Worm (Caenorhabditis elegans): ENCODE data around the gene hot-2.

hot-2 gene

DNA sequence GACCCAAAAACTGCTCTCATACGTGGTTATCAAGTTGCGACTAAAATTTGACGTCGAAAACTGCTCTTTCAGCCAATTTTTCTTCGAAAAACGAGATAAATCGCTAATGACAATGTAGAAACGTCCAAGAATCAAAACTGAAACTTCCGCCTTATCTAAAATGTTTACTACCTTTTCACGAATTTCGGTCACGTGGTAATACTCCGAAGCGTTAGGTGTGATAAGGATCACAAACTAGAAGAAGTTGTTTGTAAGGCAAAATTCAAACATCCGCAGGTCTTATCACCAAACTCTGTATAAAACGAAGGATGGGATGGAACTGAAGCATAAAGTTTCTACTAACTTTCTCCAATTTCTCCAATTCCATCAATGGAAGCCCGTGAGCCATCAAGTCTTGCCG lies 55.9 kb downstream of the hot-2 start, which contains the start of gene sqst-3:
Gene sqst-3 (plus strand): TSS at position 370 of the 400 bp plus-strand sequence.
- peak; percentile 20 for TF ChIP-seq jun-1 (tag; optimal IDR thresholded peaks at IDR 0.05)
- no peak for TF ChIP-seq rnt-1 (tag; optimal IDR thresholded peaks at IDR 0.05)
- peak; percentile 89 for TF ChIP-seq elt-2 (tag; optimal IDR thresholded peaks at IDR 0.05)

DNA sequence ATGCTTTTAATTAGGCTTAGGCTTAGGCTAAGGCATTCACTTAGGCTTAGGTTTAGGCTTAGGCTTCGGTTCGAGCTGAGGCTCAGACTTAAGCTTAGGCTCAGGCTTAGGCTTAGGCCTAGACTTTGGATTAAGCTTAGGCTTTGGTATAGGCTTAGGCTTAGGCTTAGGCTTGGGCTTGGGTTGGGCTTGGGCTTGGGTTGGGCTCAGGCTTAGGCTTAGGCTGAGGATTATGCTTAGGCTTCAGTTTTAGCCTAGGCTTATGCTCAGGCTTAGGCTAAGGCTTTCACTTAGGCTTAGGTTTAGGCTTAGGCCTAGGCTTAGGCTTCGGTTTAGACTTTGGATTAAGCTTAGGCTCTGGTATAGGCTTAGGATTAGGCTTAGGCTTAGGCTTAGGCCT lies 56.6 kb downstream of the hot-2 start:
- TF ChIP-seq unc-62 (GFP tag; optimal IDR thresholded peaks at IDR 0.05) (no peak), nhr-20 (tag; optimal IDR thresholded peaks at IDR 0.05) (no peak)

DNA sequence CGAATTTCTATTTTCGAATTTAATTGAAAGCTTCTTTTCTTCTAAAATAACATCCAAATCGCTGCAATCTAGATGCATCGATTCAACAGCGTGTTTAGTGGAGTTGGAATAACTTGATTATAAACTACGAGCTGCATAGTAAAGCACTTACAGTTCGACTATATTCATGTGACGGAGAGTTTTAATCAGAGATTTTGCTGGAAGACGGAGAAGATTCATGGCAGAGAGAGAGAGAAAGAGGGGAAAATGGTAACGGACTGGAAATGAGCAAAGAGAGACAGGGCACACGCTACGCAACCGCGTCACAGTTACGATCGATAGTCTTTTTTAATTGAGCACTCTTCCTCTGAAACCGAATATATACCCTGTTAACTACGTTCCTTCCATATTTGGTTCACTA lies 58.9 kb downstream of the hot-2 start, which contains the start of gene fbxb-116:
Gene fbxb-116 (plus strand): TSS at position 301 of the 400 bp plus-strand sequence.
- no peak for TF ChIP-seq zip-4 (GFP tag; optimal IDR thresholded peaks at IDR 0.05)
- TF ChIP-seq aly-2 (tag; optimal IDR thresholded peaks at IDR 0.05) = no peak
- TF ChIP-seq ceh-8 (GFP tag; optimal IDR thresholded peaks at IDR 0.05) = no peak
- no peak for TF ChIP-seq dpl-1 (GFP tag; optimal IDR thresholded peaks at IDR 0.05)
- no peak for TF ChIP-seq unc-86 (tag; optimal IDR thresholded peaks at IDR 0.05)

DNA sequence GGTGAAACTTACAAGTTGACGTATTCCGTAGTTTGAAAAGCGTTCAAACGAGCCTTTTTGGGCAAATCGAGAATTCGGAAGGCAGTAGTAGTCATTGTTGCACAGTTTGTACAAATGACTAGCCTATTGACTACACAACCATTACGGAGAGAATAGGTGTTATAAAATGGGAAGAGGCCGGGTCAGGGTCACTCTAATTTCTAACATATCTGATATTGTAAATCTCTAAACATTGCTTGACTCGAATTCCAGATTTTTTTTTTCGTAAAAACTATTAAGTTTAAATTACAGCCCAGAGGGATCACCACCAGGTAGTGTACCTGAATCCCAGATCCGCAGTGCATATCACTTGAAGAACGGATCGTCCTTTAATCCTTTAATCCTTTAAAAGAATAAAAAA lies 62.6 kb downstream of the hot-2 start, which contains the start of gene fbxb-2:
Gene fbxb-2 (minus strand): TSS at position 101 of the 400 bp plus-strand sequence.
- no peak for TF ChIP-seq ceh-63 (GFP tag; optimal IDR thresholded peaks at IDR 0.05)
- TF ChIP-seq ets-5 (GFP tag; IDR thresholded peaks at IDR 0.05) = no peak
- no peak for TF ChIP-seq lin-39 (tag; optimal IDR thresholded peaks at IDR 0.05)
- TF ChIP-seq Y116A8C.19 (tag; optimal IDR thresholded peaks at IDR 0.05; ENCODE audit: borderline replicate concordance) = no peak
- TF ChIP-seq nhr-76 (tag; optimal IDR thresholded peaks at IDR 0.05) = no peak
- TF ChIP-seq nhr-12 (tag; optimal IDR thresholded peaks at IDR 0.05) = no peak
- no peak for TF ChIP-seq egl-13 (tag; optimal IDR thresholded peaks at IDR 0.05)
- no peak for TF ChIP-seq egl-27 (tag; optimal IDR thresholded peaks at IDR 0.05)
- no peak for TF ChIP-seq fkh-4 (tag; optimal IDR thresholded peaks at IDR 0.05; ENCODE audit: borderline replicate concordance)
- TF ChIP-seq efl-1 (optimal IDR thresholded peaks at IDR 0.05) = no peak
- no peak for TF ChIP-seq efl-1 (GFP tag; optimal IDR thresholded peaks at IDR 0.05 in 1 of 2)
- TF ChIP-seq lin-14 (GFP tag; optimal IDR thresholded peaks at IDR 0.05) = no peak
- TF ChIP-seq xbp-1 (tag; optimal IDR thresholded peaks at IDR 0.05) = no peak
- TF ChIP-seq rnt-1 (tag; optimal IDR thresholded peaks at IDR 0.05) = no peak
- no peak for TF ChIP-seq C04F5.9 (tag; optimal IDR thresholded peaks at IDR 0.05)
